Fruit fly (Drosophila melanogaster): ENCODE data around the gene CG14662.

Gene CG14662

DNA sequence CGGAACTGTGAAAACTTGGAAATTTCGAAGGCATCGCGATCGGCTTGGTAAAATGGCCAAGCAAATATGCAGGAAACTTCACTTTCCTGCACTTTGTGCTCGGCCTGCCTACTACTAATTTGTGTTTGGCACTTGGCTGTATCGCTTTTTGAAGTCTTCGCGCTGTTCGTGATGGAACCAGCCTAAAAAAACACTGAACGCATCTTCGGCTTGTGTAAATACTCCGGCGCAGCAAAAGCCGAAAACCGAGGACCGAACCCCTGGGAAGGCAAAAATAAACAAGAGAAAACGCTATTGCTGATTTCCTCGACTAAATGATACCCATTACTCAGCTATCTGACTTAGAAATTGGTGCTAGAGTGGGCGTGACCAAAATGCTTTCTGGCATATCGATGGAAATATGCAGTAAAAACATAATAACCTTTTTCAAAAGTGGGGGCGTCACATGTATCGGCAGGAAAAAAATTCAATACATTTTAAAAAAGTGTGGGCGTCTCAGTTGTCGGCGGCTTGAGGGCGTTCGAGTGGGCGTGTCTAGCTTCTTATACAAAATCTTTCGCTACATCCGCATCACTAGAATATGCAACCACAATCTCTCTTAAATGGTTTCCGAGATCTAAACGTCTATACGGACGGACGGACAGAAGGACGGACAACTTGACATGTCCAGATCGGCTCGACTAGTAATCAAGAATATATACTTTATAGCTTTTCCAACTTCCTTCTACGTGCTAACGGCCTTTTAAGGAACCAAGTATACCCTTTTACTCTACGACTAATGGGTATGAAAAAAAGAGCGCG lies 9.3 kb downstream of the CG14662 start (continued):
- TF ChIP-seq CG14014 (GFP tag; IDR thresholded peaks at IDR 0.05) = 0 out of 2 replicates have a peak, but pooled peaks have one; percentile 30
- no peak for TF ChIP-seq jigr1 (GFP tag; IDR thresholded peaks at IDR 0.05)
- no peak for TF ChIP-seq CG11247 (GFP tag; IDR thresholded peaks at IDR 0.05)
- no peak for TF ChIP-seq CG13296 (GFP tag; optimal IDR thresholded peaks at IDR 0.05)
- TF ChIP-seq Hey (tag; optimal IDR thresholded peaks at IDR 0.05) = no peak
- no peak for TF ChIP-seq bab2 (GFP tag; optimal IDR thresholded peaks at IDR 0.05)
- TF ChIP-seq tup (GFP tag; optimal IDR thresholded peaks at IDR 0.05) = no peak
- TF ChIP-seq maf-S (GFP tag; optimal IDR thresholded peaks at IDR 0.05) = no peak
- no peak for TF ChIP-seq CG34224 (GFP tag; IDR thresholded peaks at IDR 0.05; ENCODE audit: partially characterized antibody)
- TF ChIP-seq TFAM (GFP tag; optimal IDR thresholded peaks at IDR 0.05) = no peak
- TF ChIP-seq ind (GFP tag; optimal IDR thresholded peaks at IDR 0.05) = no peak
- TF ChIP-seq luna (GFP tag; optimal IDR thresholded peaks at IDR 0.05) = no peak
- TF ChIP-seq nerfin-1 (tag; optimal IDR thresholded peaks at IDR 0.05) = no peak
- no peak for TF ChIP-seq dm (GFP tag; optimal IDR thresholded peaks at IDR 0.05)
- no peak for TF ChIP-seq amos (GFP tag; IDR thresholded peaks at IDR 0.05; ENCODE audit: partially characterized antibody)
- TF ChIP-seq Bdp1 (GFP tag; optimal IDR thresholded peaks at IDR 0.05) = no peak
- TF ChIP-seq CG1602 (GFP tag; optimal IDR thresholded peaks at IDR 0.05) = no peak
- no peak for TF ChIP-seq sens-2 (GFP tag; IDR thresholded peaks at IDR 0.05)
- TF ChIP-seq CG13287 (GFP tag; IDR thresholded peaks at IDR 0.05; ENCODE audit: partially characterized antibody) = no peak
- peak; percentile 25 for TF ChIP-seq CG12071 (GFP tag; optimal IDR thresholded peaks at IDR 0.05)
- TF ChIP-seq CG7745 (tag; optimal IDR thresholded peaks at IDR 0.05) = no peak
- no peak for TF ChIP-seq az2 (GFP tag; optimal IDR thresholded peaks at IDR 0.05)
- no peak for TF ChIP-seq salm (tag; optimal IDR thresholded peaks at IDR 0.05)
- no peak for TF ChIP-seq NK7.1 (GFP tag; optimal IDR thresholded peaks at IDR 0.05)
- no peak for TF ChIP-seq CTCF (GFP tag; optimal IDR thresholded peaks at IDR 0.05)
- TF ChIP-seq zf30C (GFP tag; optimal IDR thresholded peaks at IDR 0.05) = no peak
- no peak for TF ChIP-seq CG8089 (GFP tag; optimal IDR thresholded peaks at IDR 0.05)
- no peak for TF ChIP-seq pum (GFP tag; optimal IDR thresholded peaks at IDR 0.05)
- no peak for TF ChIP-seq CG8388 (GFP tag; optimal IDR thresholded peaks at IDR 0.05)
- peak; percentile 10 for TF ChIP-seq Side (GFP tag; optimal IDR thresholded peaks at IDR 0.05)
- TF ChIP-seq CG11560 (tag; IDR thresholded peaks at IDR 0.05) = no peak
- TF ChIP-seq prd (optimal IDR thresholded peaks at IDR 0.05) = no peak
- no peak for TF ChIP-seq prd (GFP tag; IDR thresholded peaks at IDR 0.05)
- peak; percentile 47 for TF ChIP-seq CG30403 (GFP tag; optimal IDR thresholded peaks at IDR 0.05)
- TF ChIP-seq CG13775 (GFP tag; optimal IDR thresholded peaks at IDR 0.05) = peak; percentile 14
- no peak for TF ChIP-seq sim (GFP tag; IDR thresholded peaks at IDR 0.05)
- no peak for TF ChIP-seq btn (GFP tag; optimal IDR thresholded peaks at IDR 0.05)
- TF ChIP-seq sob (GFP tag; IDR thresholded peaks at IDR 0.05) = no peak
- no peak for TF ChIP-seq corto (GFP tag; optimal IDR thresholded peaks at IDR 0.05)
- no peak for TF ChIP-seq zen2 (GFP tag; IDR thresholded peaks at IDR 0.05; ENCODE audit: partially characterized antibody)
- TF ChIP-seq Rx (GFP tag; IDR thresholded peaks at IDR 0.05) = no peak
- 0 out of 2 replicates have a peak, but pooled peaks have one; percentile 8 for TF ChIP-seq Nf-YA (GFP tag; IDR thresholded peaks at IDR 0.05)
- no peak for TF ChIP-seq ash1 (GFP tag; optimal IDR thresholded peaks at IDR 0.05)
- TF ChIP-seq Jarid2 (GFP tag; optimal IDR thresholded peaks at IDR 0.05) = no peak
- TF ChIP-seq CG17912 (GFP tag; optimal IDR thresholded peaks at IDR 0.05) = no peak
- TF ChIP-seq ewg (GFP tag; optimal IDR thresholded peaks at IDR 0.05) = no peak
- no peak for TF ChIP-seq CG7357 (GFP tag; IDR thresholded peaks at IDR 0.05)
- no peak for TF ChIP-seq twi (tag; optimal IDR thresholded peaks at IDR 0.05)
- TF ChIP-seq yki (optimal IDR thresholded peaks at IDR 0.05) = no peak
- no peak; the same call in 2 of the 3 replicates for TF ChIP-seq CG14860 (GFP tag; IDR thresholded peaks at IDR 0.05; ENCODE audit: partially characterized antibody)
- no peak for TF ChIP-seq CG14667 (GFP tag; IDR thresholded peaks at IDR 0.05)
